Worm (Caenorhabditis elegans): ENCODE results near the gene srt-20.

DNA sequence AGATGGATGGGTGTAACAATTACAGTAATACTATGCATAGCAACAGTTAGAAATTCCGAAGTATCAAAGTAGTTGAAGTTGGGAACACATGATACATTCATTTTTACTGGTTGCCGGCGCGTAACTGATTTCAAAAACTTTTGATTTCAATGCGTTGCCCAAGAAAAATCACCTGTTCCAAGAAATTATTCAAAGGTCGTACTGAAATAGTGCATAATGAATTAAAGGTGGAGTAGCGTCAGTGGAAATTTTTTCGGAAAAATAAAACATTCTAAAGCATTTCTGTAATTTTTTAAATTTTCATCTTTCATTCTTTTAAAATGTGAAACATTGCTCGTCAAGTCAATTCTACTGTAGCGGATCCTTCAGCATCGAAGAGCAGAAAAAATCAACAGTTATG is 38.3 kb downstream of the srt-20 start, which contains the start of gene srh-204:
- TF ChIP-seq elt-3 (tag; optimal IDR thresholded peaks at IDR 0.05) (no peak), unc-62 (GFP tag; optimal IDR thresholded peaks at IDR 0.05) (no peak), lin-13 (tag; optimal IDR thresholded peaks at IDR 0.05) (no peak), nhr-12 (tag; optimal IDR thresholded peaks at IDR 0.05) (no peak), nhr-237 (tag; optimal IDR thresholded peaks at IDR 0.05) (no peak), nhr-76 (tag; optimal IDR thresholded peaks at IDR 0.05) (no peak), lsy-2 (tag; optimal IDR thresholded peaks at IDR 0.05) (no peak), mab-5 (tag; optimal IDR thresholded peaks at IDR 0.05) (no peak), ceh-83 (GFP tag; optimal IDR thresholded peaks at IDR 0.05) (no peak), ztf-11 (tag; optimal IDR thresholded peaks at IDR 0.05) (no peak), pha-4 (tag; optimal IDR thresholded peaks at IDR 0.05) (no peak), unc-39 (tag; optimal IDR thresholded peaks at IDR 0.05) (no peak)
